Fruit fly (Drosophila melanogaster) whole organism, embryonic: ENCODE data around the gene Pex16.

ENCODE experiments used
- Atf6 ChIP-seq: fragments of 200-800 bp; sonication (Bioruptor generic); IDR thresholded peaks from 2 replicates; pipeline ENCODE4 v1.3.6; 2022; ENCODE audit warnings: missing biosample characterization, missing genetic modification characterization
- CG1024 ChIP-seq: fragments of 200-800 bp; sonication (Bioruptor generic); IDR thresholded peaks from 2 replicates; pipeline ENCODE4 v1.3.6; 2022; ENCODE audit warnings: missing biosample characterization, missing genetic modification characterization
- CG10274 ChIP-seq: fragments of 200-800 bp; sonication (Bioruptor generic); optimal IDR thresholded peaks from 3 replicates; lab custom pipeline; 2017; ENCODE audit warnings: missing biosample characterization, mild to moderate bottlenecking, missing genetic modification characterization
- CG10321 ChIP-seq: fragments of 200-800 bp; sonication (Bioruptor generic); IDR thresholded peaks from 2 replicates; pipeline ENCODE4 v1.3.6; 2022; ENCODE audit warnings: missing biosample characterization, missing genetic modification characterization
- CG11560 ChIP-seq: fragments of 200-800 bp; sonication (Bioruptor generic); IDR thresholded peaks from 3 replicates; pipeline ENCODE4 v1.3.6; 2022; ENCODE audit warnings: missing biosample characterization, missing genetic modification characterization
- CG11696 ChIP-seq: fragments of 200-800 bp; sonication (Bioruptor generic); IDR thresholded peaks from 2 replicates; pipeline ENCODE4 v1.3.6; 2022; ENCODE audit warnings: missing biosample characterization, missing genetic modification characterization
- CG11723 ChIP-seq: fragments of 200-800 bp; sonication (Bioruptor generic); optimal IDR thresholded peaks from 2 replicates; lab custom pipeline; 2017; ENCODE audit warnings: missing biosample characterization, mild to moderate bottlenecking, missing genetic modification characterization
- CG12236 ChIP-seq: fragments of 200-800 bp; sonication (Bioruptor generic); optimal IDR thresholded peaks from 2 replicates; lab custom pipeline; 2016; ENCODE audit warnings: missing biosample characterization, missing genetic modification characterization
- CG13296 ChIP-seq: fragments of 200-800 bp; sonication (Bioruptor generic); optimal IDR thresholded peaks from 3 replicates; lab custom pipeline; 2018; ENCODE audit warnings: missing biosample characterization, mild to moderate bottlenecking, missing genetic modification characterization
- CG14441 ChIP-seq: fragments of 200-800 bp; sonication (Bioruptor generic); IDR thresholded peaks from 2 replicates; pipeline ENCODE4 v1.3.6; 2022; ENCODE audit warnings: missing biosample characterization, missing genetic modification characterization
- CG14667 ChIP-seq: fragments of 200-800 bp; sonication (Bioruptor generic); IDR thresholded peaks from 2 replicates; pipeline ENCODE4 v1.3.6; 2022; ENCODE audit warnings: missing biosample characterization, missing genetic modification characterization
- CG14860 ChIP-seq: fragments of 200-800 bp; sonication (Bioruptor generic); IDR thresholded peaks from 3 replicates; pipeline ENCODE4 v1.3.6; 2022; ENCODE audit warnings: missing biosample characterization, missing genetic modification characterization; ENCODE audit not compliant: partially characterized antibody
- CG1603 ChIP-seq: fragments of 200-800 bp; sonication (Bioruptor generic); optimal IDR thresholded peaks from 2 replicates; lab custom pipeline; 2019; ENCODE audit warnings: missing biosample characterization, mild to moderate bottlenecking, missing genetic modification characterization, moderate library complexity
- CG17186 ChIP-seq: fragments of 200-800 bp; sonication (Bioruptor generic); optimal IDR thresholded peaks from 3 replicates; lab custom pipeline; 2017; ENCODE audit warnings: missing biosample characterization, missing genetic modification reagents, missing genetic modification characterization
- CG1792 ChIP-seq: fragments of 200-800 bp; sonication (Bioruptor generic); optimal IDR thresholded peaks from 2 replicates; lab custom pipeline; 2016; ENCODE audit warnings: missing biosample characterization, missing genetic modification characterization
- CG32767 ChIP-seq: fragments of 200-800 bp; sonication (Bioruptor generic); IDR thresholded peaks from 2 replicates; pipeline ENCODE4 v1.3.6; 2022; ENCODE audit warnings: missing biosample characterization, missing genetic modification characterization
- CG33557 ChIP-seq: fragments of 200-800 bp; sonication (Bioruptor generic); optimal IDR thresholded peaks from 2 replicates; lab custom pipeline; 2019; ENCODE audit warnings: missing biosample characterization, mild to moderate bottlenecking, missing genetic modification characterization, moderate library complexity
- CG34376 ChIP-seq: fragments of 200-800 bp; sonication (Bioruptor generic); optimal IDR thresholded peaks from 2 replicates; lab custom pipeline; 2018; ENCODE audit warnings: missing biosample characterization, mild to moderate bottlenecking, missing genetic modification characterization
- CG3838 ChIP-seq: fragments of 200-800 bp; sonication (Bioruptor generic); optimal IDR thresholded peaks from 3 replicates; lab custom pipeline; 2016; ENCODE audit warnings: missing biosample characterization, missing genetic modification characterization
- CG4820 ChIP-seq: fragments of 200-800 bp; sonication (Bioruptor generic); optimal IDR thresholded peaks from 3 replicates; lab custom pipeline; 2016; ENCODE audit warnings: missing biosample characterization, missing genetic modification characterization
- CG4854 ChIP-seq: fragments of 200-800 bp; sonication (Bioruptor generic); optimal IDR thresholded peaks from 2 replicates; lab custom pipeline; 2016; ENCODE audit warnings: missing biosample characterization, missing genetic modification characterization, inconsistent platforms
- CG7987 ChIP-seq: fragments of 200-800 bp; sonication (Bioruptor generic); optimal IDR thresholded peaks from 2 replicates; lab custom pipeline; 2018; ENCODE audit warnings: missing biosample characterization, mild to moderate bottlenecking, missing genetic modification characterization, moderate library complexity
- CG8359 ChIP-seq: fragments of 200-800 bp; sonication (Bioruptor generic); optimal IDR thresholded peaks from 2 replicates; lab custom pipeline; 2017; ENCODE audit warnings: missing biosample characterization, mild to moderate bottlenecking, missing genetic modification characterization, borderline replicate concordance
- CG8388 ChIP-seq: fragments of 200-800 bp; sonication (Bioruptor generic); optimal IDR thresholded peaks from 2 replicates; lab custom pipeline; 2019; ENCODE audit warnings: missing biosample characterization, mild to moderate bottlenecking, missing genetic modification characterization, moderate library complexity
- CG8924 ChIP-seq: fragments of 200-800 bp; optimal IDR thresholded peaks from 3 replicates; lab custom pipeline; 2019; ENCODE audit warnings: missing biosample characterization, mild to moderate bottlenecking, missing genetic modification characterization, moderate library complexity
- Chrac-16 ChIP-seq: fragments of 200-800 bp; sonication (Bioruptor generic); optimal IDR thresholded peaks from 3 replicates; lab custom pipeline; 2016; ENCODE audit warnings: missing biosample characterization, missing genetic modification characterization
- Dref ChIP-seq: fragments of 200-800 bp; sonication (Bioruptor generic); IDR thresholded peaks from 2 replicates; pipeline ENCODE4 v1.3.6; 2022; ENCODE audit warnings: missing biosample characterization, missing genetic modification characterization
- Elba2 ChIP-seq: fragments of 200-800 bp; sonication (Bioruptor generic); optimal IDR thresholded peaks from 3 replicates; lab custom pipeline; 2016; ENCODE audit warnings: missing biosample characterization, missing genetic modification characterization
- GATAe ChIP-seq: fragments of 200-800 bp; sonication (Bioruptor generic); conservative IDR thresholded peaks from 2 replicates; pipeline ENCODE4 v1.3.6; 2022; ENCODE audit warnings: missing biosample characterization, missing genetic modification characterization
- Hand ChIP-seq: fragments of 200-800 bp; sonication (Bioruptor generic); optimal IDR thresholded peaks from 2 replicates; lab custom pipeline; 2017; ENCODE audit warnings: mild to moderate bottlenecking, missing biosample characterization, missing genetic modification reagents, missing genetic modification characterization
- HmgD ChIP-seq: fragments of 200-800 bp; sonication (Bioruptor generic); optimal IDR thresholded peaks from 3 replicates; lab custom pipeline; 2016; ENCODE audit warnings: missing biosample characterization, missing genetic modification characterization
- Mrtf ChIP-seq: fragments of 200-800 bp; sonication (Bioruptor generic); IDR thresholded peaks from 3 replicates; pipeline ENCODE4 v1.3.6; 2022; ENCODE audit warnings: missing biosample characterization, missing genetic modification characterization
- Myb ChIP-seq: fragments of 200-800 bp; sonication (Bioruptor generic); optimal IDR thresholded peaks from 2 replicates; lab custom pipeline; 2016; ENCODE audit warnings: missing biosample characterization, missing genetic modification characterization
- Tbp ChIP-seq: fragments of >200 bp; optimal IDR thresholded peaks from 2 replicates; lab custom pipeline; 2018; ENCODE audit warnings: missing biosample characterization, missing genetic modification characterization
- al ChIP-seq: fragments of 200-800 bp; sonication (Bioruptor generic); IDR thresholded peaks from 2 replicates; pipeline ENCODE4 v1.3.6; 2022; ENCODE audit warnings: missing biosample characterization, missing genetic modification characterization
- bab2 ChIP-seq: fragments of 200-800 bp; sonication (Bioruptor generic); optimal IDR thresholded peaks from 2 replicates; lab custom pipeline; 2016; ENCODE audit warnings: missing biosample characterization, missing genetic modification characterization
- br ChIP-seq: fragments of >200 bp; optimal IDR thresholded peaks from 2 replicates; lab custom pipeline; 2017
- cato ChIP-seq: fragments of 200-800 bp; sonication (Bioruptor generic); optimal IDR thresholded peaks from 2 replicates; lab custom pipeline; 2016; ENCODE audit warnings: missing biosample characterization, missing genetic modification characterization, borderline replicate concordance
- ci ChIP-seq: fragments of 200-800 bp; sonication (Bioruptor generic); IDR thresholded peaks from 3 replicates; pipeline ENCODE4 v1.3.6; 2022; ENCODE audit warnings: missing biosample characterization, missing genetic modification characterization
- croc ChIP-seq: fragments of 200-800 bp; sonication (Bioruptor generic); conservative IDR thresholded peaks from 3 replicates; pipeline ENCODE4 v1.3.6; 2022; ENCODE audit warnings: missing biosample characterization, missing genetic modification characterization
- crp ChIP-seq, 2 experiments: fragments of 200-800 bp; sonication (Bioruptor generic); optimal IDR thresholded peaks; 2 replicates in 1 of 2; 3 replicates in 1 of 2; lab custom pipeline; 2017; ENCODE audit warnings: missing biosample characterization in 2 of 2, missing genetic modification characterization in 2 of 2, mild to moderate bottlenecking in 1 of 2, moderate library complexity in 1 of 2
- en ChIP-seq: fragments of 200-800 bp; sonication (Bioruptor generic); optimal IDR thresholded peaks from 2 replicates; lab custom pipeline; 2016; ENCODE audit warnings: missing biosample characterization, missing genetic modification characterization
- ham ChIP-seq: fragments of 200-800 bp; sonication (Bioruptor generic); IDR thresholded peaks from 2 replicates; pipeline ENCODE4 v1.3.6; 2022; ENCODE audit warnings: missing biosample characterization, missing genetic modification characterization
- pan ChIP-seq, 4 experiments: fragments of >200 bp in 3 of 4; fragments of 200-800 bp in 1 of 4; sonication (Bioruptor generic) in 1 of 4; optimal IDR thresholded peaks in 3 of 4; IDR thresholded peaks in 1 of 4; 2 replicates each; pipeline versions ENCODE4 v1.3.6 to Lab custom; 2017 to 2022; ENCODE audit warnings: missing biosample characterization in 2 of 4, missing genetic modification characterization in 2 of 4, mixed read lengths in 1 of 4
- sqz ChIP-seq: fragments of 200-800 bp; sonication (Bioruptor generic); optimal IDR thresholded peaks from 3 replicates; lab custom pipeline; 2018; ENCODE audit warnings: missing biosample characterization, mild to moderate bottlenecking, missing genetic modification characterization
- ssp ChIP-seq: fragments of 200-800 bp; sonication (Bioruptor generic); IDR thresholded peaks from 2 replicates; pipeline ENCODE4 v1.3.6; 2022; ENCODE audit warnings: missing biosample characterization, missing genetic modification characterization
- stc ChIP-seq: fragments of 200-800 bp; sonication (Bioruptor generic); IDR thresholded peaks from 2 replicates; pipeline ENCODE4 v1.3.6; 2022; ENCODE audit warnings: missing biosample characterization, missing genetic modification characterization
- tap ChIP-seq: fragments of 200-800 bp; optimal IDR thresholded peaks from 3 replicates; lab custom pipeline; 2019; ENCODE audit warnings: missing biosample characterization, mild to moderate bottlenecking, missing genetic modification characterization, moderate library complexity
- tgo ChIP-seq: fragments of 200-800 bp; sonication (Bioruptor generic); IDR thresholded peaks from 3 replicates; pipeline ENCODE4 v1.3.6; 2022; ENCODE audit warnings: missing biosample characterization, missing genetic modification characterization
- tll ChIP-seq, 2 experiments: fragments of 200-800 bp in 1 of 2; fragments of >200 bp in 1 of 2; sonication (Bioruptor generic) in 1 of 2; optimal IDR thresholded peaks; 2 replicates each; lab custom pipeline; 2017 to 2019; ENCODE audit warnings: missing biosample characterization in 2 of 2, missing genetic modification characterization in 2 of 2, mild to moderate bottlenecking in 1 of 2, moderate library complexity in 1 of 2
- toy ChIP-seq: fragments of 200-800 bp; sonication (Bioruptor generic); IDR thresholded peaks from 2 replicates; pipeline ENCODE4 v1.3.6; 2022; ENCODE audit warnings: missing biosample characterization, missing genetic modification characterization
- vnd ChIP-seq: fragments of 200-800 bp; sonication (Bioruptor generic); IDR thresholded peaks from 3 replicates; pipeline ENCODE4 v1.3.6; 2022; ENCODE audit warnings: missing biosample characterization, missing genetic modification characterization; ENCODE audit not compliant: partially characterized antibody

The Pex16 gene

DNA sequence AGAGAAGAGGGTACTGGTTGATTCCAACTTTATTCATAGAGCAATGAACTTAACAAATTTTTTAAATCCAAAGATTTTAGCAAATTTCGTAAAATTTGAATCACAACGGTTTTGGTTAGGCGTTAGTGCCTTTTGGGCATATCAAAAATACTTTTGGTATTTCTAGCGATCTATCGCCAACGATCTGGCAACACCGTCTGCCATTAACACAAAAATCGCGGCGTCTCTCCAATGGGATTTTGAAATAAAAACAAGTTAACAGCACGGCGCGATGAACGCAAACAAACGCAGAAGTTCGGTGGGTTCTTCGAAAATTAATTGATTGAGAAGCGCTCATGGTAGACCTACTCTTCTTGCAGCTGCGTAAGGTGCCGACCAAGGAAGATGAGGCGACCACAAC lies 22.1 kb upstream of the Pex16 start, which contains the start of gene Spc105R (continued):
- TF ChIP-seq CG8924 (tag; lab: Kevin White, UChicago): no peak
- TF ChIP-seq Chrac-16 (GFP tag; lab: Kevin White, UChicago): no peak
- TF ChIP-seq Atf6 (GFP tag; lab: Robert Waterston, UW): no peak
- no peak for TF ChIP-seq CG4854 (GFP tag; lab: Kevin White, UChicago)
- TF ChIP-seq CG10274 (GFP tag; lab: Kevin White, UChicago): no peak
- no peak for TF ChIP-seq GATAe (GFP tag; lab: Robert Waterston, UW)
- TF ChIP-seq Tbp: no peak
- no peak for TF ChIP-seq cato
- no peak for TF ChIP-seq ci (GFP tag; lab: Robert Waterston, UW)
- no peak for TF ChIP-seq CG12236 (GFP tag; lab: Kevin White, UChicago)
- no peak for TF ChIP-seq CG7987
- no peak for TF ChIP-seq Hand (GFP tag; lab: Kevin White, UChicago)
- no peak for TF ChIP-seq CG32767 (GFP tag; lab: Robert Waterston, UW)
- no peak for TF ChIP-seq CG34376 (GFP tag; lab: Kevin White, UChicago)
- no peak for TF ChIP-seq CG8388 (GFP tag; lab: Kevin White, UChicago)
- no peak for TF ChIP-seq CG11723 (GFP tag; lab: Kevin White, UChicago)
- no peak for TF ChIP-seq sqz (GFP tag; lab: Kevin White, UChicago)
- no peak for TF ChIP-seq Dref (GFP tag; lab: Robert Waterston, UW)
- no peak for TF ChIP-seq al (GFP tag; lab: Robert Waterston, UW)
- TF ChIP-seq stc (GFP tag; lab: Robert Waterston, UW): no peak
- no peak for TF ChIP-seq CG10321
- no peak for TF ChIP-seq crp (GFP tag; optimal IDR thresholded peaks at IDR 0.05; lab: Kevin White, UChicago)
- no peak for TF ChIP-seq CG11560
- peak; percentile 22 for TF ChIP-seq CG8359 (GFP tag; lab: Kevin White, UChicago)
- TF ChIP-seq CG13296 (GFP tag; lab: Kevin White, UChicago): no peak
- no peak for TF ChIP-seq CG33557 (GFP tag; lab: Kevin White, UChicago)
- no peak for TF ChIP-seq ham
- no peak for TF ChIP-seq toy
- no peak for TF ChIP-seq CG11696 (GFP tag; lab: Robert Waterston, UW)
- no peak for TF ChIP-seq CG1792 (GFP tag; lab: Kevin White, UChicago)
- TF ChIP-seq CG4820 (GFP tag; lab: Kevin White, UChicago): no peak
- no peak for TF ChIP-seq CG14667 (GFP tag; lab: Robert Waterston, UW)
- TF ChIP-seq vnd (GFP tag; lab: Robert Waterston, UW): peak; percentile 35; the same call in 1 of the 3 replicates
- TF ChIP-seq pan (optimal IDR thresholded peaks at IDR 0.05; lab: Kevin White, UChicago): no peak
- TF ChIP-seq pan (GFP tag; optimal IDR thresholded peaks at IDR 0.05 in 1 of 2, IDR thresholded peaks at IDR 0.05 in 1 of 2): no peak
- TF ChIP-seq tgo (GFP tag; lab: Robert Waterston, UW): no peak
- peak; percentile 9 for TF ChIP-seq CG17186
- TF ChIP-seq CG14860: no peak
- TF ChIP-seq CG1603 (tag; lab: Kevin White, UChicago): peak; percentile 80
- no peak for TF ChIP-seq en (GFP tag; lab: Kevin White, UChicago)
- no peak for TF ChIP-seq CG3838
- peak; percentile 99 for TF ChIP-seq Myb (GFP tag; lab: Kevin White, UChicago)
- TF ChIP-seq CG14441: no peak
- TF ChIP-seq HmgD (GFP tag; lab: Kevin White, UChicago): no peak
- TF ChIP-seq tap (tag; lab: Kevin White, UChicago): no peak
- TF ChIP-seq tll (GFP tag; optimal IDR thresholded peaks at IDR 0.05; lab: Kevin White, UChicago): no peak
- no peak for TF ChIP-seq CG1024
- no peak for TF ChIP-seq Mrtf (GFP tag; lab: Robert Waterston, UW)
- TF ChIP-seq br (lab: Kevin White, UChicago): no peak
- TF ChIP-seq croc: no peak
- TF ChIP-seq Elba2 (GFP tag; lab: Kevin White, UChicago): peak; percentile 65
- TF ChIP-seq ssp: no peak
- TF ChIP-seq bab2 (GFP tag; lab: Kevin White, UChicago): no peak
